Fruit fly (Drosophila melanogaster) whole organism, prepupa: ENCODE data around the gene Ccdc39.

Source experiments
- CG11762 ChIP-seq: fragments of 200-800 bp; sonication (Bioruptor generic); optimal IDR thresholded peaks from 3 replicates; lab custom pipeline; 2016; ENCODE audit warnings: missing biosample characterization, missing genetic modification characterization; ENCODE audit not compliant: insufficient read depth
- CG6808 ChIP-seq: fragments of 200-800 bp; sonication (Bioruptor generic); optimal IDR thresholded peaks from 3 replicates; lab custom pipeline; 2017; ENCODE audit warnings: missing biosample characterization, missing genetic modification characterization, mild to moderate bottlenecking, moderate library complexity, missing genetic modification reagents
- CG6854 ChIP-seq: fragments of 200-800 bp; sonication (Bioruptor generic); optimal IDR thresholded peaks from 2 replicates; lab custom pipeline; 2017; ENCODE audit warnings: missing biosample characterization, mild to moderate bottlenecking, missing genetic modification characterization
- Gug ChIP-seq: fragments of 200-800 bp; sonication (Bioruptor generic); IDR thresholded peaks from 2 replicates; pipeline ENCODE4 v1.3.6; 2022; ENCODE audit warnings: missing biosample characterization, missing genetic modification characterization
- Hr38 ChIP-seq: sonication (Bioruptor generic); optimal IDR thresholded peaks from 2 replicates; lab custom pipeline; 2016; ENCODE audit warnings: missing biosample characterization, missing genetic modification characterization
- OdsH ChIP-seq: fragments of 200-800 bp; sonication (Bioruptor generic); optimal IDR thresholded peaks from 3 replicates; lab custom pipeline; 2016; ENCODE audit warnings: missing biosample characterization, missing genetic modification characterization
- dsx ChIP-seq: fragments of 200-800 bp; optimal IDR thresholded peaks from 3 replicates; lab custom pipeline; 2019; ENCODE audit warnings: missing biosample characterization, mild to moderate bottlenecking, missing genetic modification characterization, moderate library complexity; ENCODE audit not compliant: poor library complexity, severe bottlenecking
- eg ChIP-seq: fragments of 200-800 bp; sonication (Bioruptor generic); IDR thresholded peaks from 3 replicates; pipeline ENCODE4 v1.3.6; 2022; ENCODE audit warnings: missing biosample characterization, missing genetic modification characterization
- ss ChIP-seq, 2 experiments: fragments of 200-800 bp; sonication (Bioruptor generic); optimal IDR thresholded peaks; 2 replicates in 1 of 2; 3 replicates in 1 of 2; lab custom pipeline; 2017 to 2018; ENCODE audit warnings: mild to moderate bottlenecking in 2 of 2, missing biosample characterization in 2 of 2, missing genetic modification characterization in 2 of 2, moderate library complexity in 1 of 2
- svp ChIP-seq: fragments of 200-800 bp; sonication (Bioruptor generic); peaks from one replicate; lab custom pipeline; 2016; ENCODE audit warnings: missing biosample characterization, missing genetic modification characterization
- topi ChIP-seq: fragments of 200-800 bp; sonication (Bioruptor generic); optimal IDR thresholded peaks from 3 replicates; lab custom pipeline; 2016; ENCODE audit warnings: missing biosample characterization, missing genetic modification characterization

dm6 chr3R:4813172-4813716 lies 28.7 kb upstream of the Ccdc39 start:
- TF ChIP-seq svp (no peak), ss (GFP tag; optimal IDR thresholded peaks at IDR 0.05; lab: Kevin White, UChicago) (peak; percentile 46 to 67), OdsH (GFP tag; lab: Kevin White, UChicago) (no peak), CG6808 (no peak), topi (peak; percentile 32), eg (no peak; the same call in 2 of the 3 replicates), CG11762 (no peak), dsx (no peak), CG6854 (GFP tag; lab: Kevin White, UChicago) (peak; percentile 37), Hr38 (GFP tag; lab: Kevin White, UChicago) (no peak), Gug (GFP tag; lab: Robert Waterston, UW) (no peak)
